Fruit fly (Drosophila melanogaster) whole organism, embryonic: ENCODE measurements around the gene Hand.

ENCODE experiments used
- CG11723 ChIP-seq: fragments of 200-800 bp; sonication (Bioruptor generic); optimal IDR thresholded peaks from 2 replicates; lab custom pipeline; 2017; ENCODE audit warnings: missing biosample characterization, mild to moderate bottlenecking, missing genetic modification characterization
- CG12104 ChIP-seq: fragments of 200-800 bp; sonication (Bioruptor generic); optimal IDR thresholded peaks from 3 replicates; lab custom pipeline; 2016; ENCODE audit warnings: missing biosample characterization, missing genetic modification characterization
- CG14710 ChIP-seq: fragments of 200-800 bp; sonication (Bioruptor generic); optimal IDR thresholded peaks from 3 replicates; lab custom pipeline; 2019; ENCODE audit warnings: missing biosample characterization, mild to moderate bottlenecking, missing genetic modification characterization, moderate library complexity
- CG16863 ChIP-seq: fragments of 200-800 bp; sonication (Bioruptor generic); optimal IDR thresholded peaks from 3 replicates; lab custom pipeline; 2016; ENCODE audit warnings: missing biosample characterization, missing genetic modification characterization
- CG17186 ChIP-seq: fragments of 200-800 bp; sonication (Bioruptor generic); optimal IDR thresholded peaks from 3 replicates; lab custom pipeline; 2017; ENCODE audit warnings: missing biosample characterization, missing genetic modification reagents, missing genetic modification characterization
- CG17612 ChIP-seq: fragments of 200-800 bp; sonication (Bioruptor generic); IDR thresholded peaks from 2 replicates; pipeline ENCODE4 v1.3.6; 2022; ENCODE audit warnings: missing biosample characterization, missing genetic modification characterization
- CG18476 ChIP-seq: fragments of 200-800 bp; sonication (Bioruptor generic); optimal IDR thresholded peaks from 2 replicates; lab custom pipeline; 2016; ENCODE audit warnings: missing biosample characterization, mild to moderate bottlenecking, missing genetic modification characterization
- CG18619 ChIP-seq: fragments of 200-800 bp; sonication (Bioruptor generic); optimal IDR thresholded peaks from 3 replicates; lab custom pipeline; 2017; ENCODE audit warnings: missing biosample characterization, mild to moderate bottlenecking, missing genetic modification characterization
- CG18764 ChIP-seq: fragments of 200-800 bp; sonication (Bioruptor generic); optimal IDR thresholded peaks from 3 replicates; lab custom pipeline; 2016; ENCODE audit warnings: missing biosample characterization, missing genetic modification characterization
- CG2712 ChIP-seq: fragments of 200-800 bp; optimal IDR thresholded peaks from 3 replicates; lab custom pipeline; 2019; ENCODE audit warnings: missing biosample characterization, mild to moderate bottlenecking, missing genetic modification characterization, moderate library complexity
- CG2889 ChIP-seq: fragments of 200-800 bp; sonication (Bioruptor generic); IDR thresholded peaks from 3 replicates; pipeline ENCODE4 v1.3.6; 2022; ENCODE audit warnings: missing biosample characterization, missing genetic modification characterization
- CG31441 ChIP-seq: fragments of 200-800 bp; sonication (Bioruptor generic); IDR thresholded peaks from 2 replicates; pipeline ENCODE4 v1.3.6; 2022; ENCODE audit warnings: missing biosample characterization, missing genetic modification characterization
- CG32532 ChIP-seq: fragments of 200-800 bp; sonication (Bioruptor generic); IDR thresholded peaks from 2 replicates; pipeline ENCODE4 v1.3.6; 2022; ENCODE audit warnings: missing biosample characterization, missing genetic modification characterization
- CG4730 ChIP-seq: fragments of 200-800 bp; sonication (Bioruptor generic); IDR thresholded peaks from 2 replicates; pipeline ENCODE4 v1.3.6; 2022; ENCODE audit warnings: missing biosample characterization, missing genetic modification characterization
- CG6254 ChIP-seq: fragments of 200-800 bp; sonication (Bioruptor generic); optimal IDR thresholded peaks from 3 replicates; lab custom pipeline; 2017; ENCODE audit warnings: mild to moderate bottlenecking, missing biosample characterization, missing genetic modification reagents, missing genetic modification characterization
- CG6813 ChIP-seq: fragments of 200-800 bp; sonication (Bioruptor generic); optimal IDR thresholded peaks from 2 replicates; lab custom pipeline; 2017; ENCODE audit warnings: missing biosample characterization, missing genetic modification characterization, mild to moderate bottlenecking, moderate library complexity, missing genetic modification reagents
- CG8388 ChIP-seq: fragments of 200-800 bp; sonication (Bioruptor generic); optimal IDR thresholded peaks from 2 replicates; lab custom pipeline; 2019; ENCODE audit warnings: missing biosample characterization, mild to moderate bottlenecking, missing genetic modification characterization, moderate library complexity
- Doc2 ChIP-seq: fragments of 200-800 bp; sonication (Bioruptor generic); IDR thresholded peaks from 2 replicates; pipeline ENCODE4 v1.3.6; 2022; ENCODE audit warnings: missing biosample characterization, missing genetic modification characterization
- Doc3 ChIP-seq: fragments of 200-800 bp; sonication (Bioruptor generic); IDR thresholded peaks from 3 replicates; pipeline ENCODE4 v1.3.6; 2022; ENCODE audit warnings: missing biosample characterization, missing genetic modification characterization; ENCODE audit not compliant: partially characterized antibody
- ERR ChIP-seq: fragments of 200-800 bp; sonication (Bioruptor generic); optimal IDR thresholded peaks from 2 replicates; lab custom pipeline; 2016; ENCODE audit warnings: missing biosample characterization, missing genetic modification characterization
- Lpt ChIP-seq: fragments of >200 bp; optimal IDR thresholded peaks from 2 replicates; lab custom pipeline; 2018; ENCODE audit warnings: missing biosample characterization, missing genetic modification characterization
- MESR4 ChIP-seq: fragments of 200-800 bp; sonication (Bioruptor generic); optimal IDR thresholded peaks from 2 replicates; lab custom pipeline; 2018; ENCODE audit warnings: missing biosample characterization, mild to moderate bottlenecking, missing genetic modification characterization, moderate library complexity
- Med ChIP-seq: fragments of 200-800 bp; sonication (Bioruptor generic); peaks from one replicate; lab custom pipeline; 2016; ENCODE audit warnings: missing biosample characterization, missing genetic modification characterization, mild to moderate bottlenecking, inconsistent platforms, moderate library complexity
- Mrtf ChIP-seq: fragments of 200-800 bp; sonication (Bioruptor generic); IDR thresholded peaks from 3 replicates; pipeline ENCODE4 v1.3.6; 2022; ENCODE audit warnings: missing biosample characterization, missing genetic modification characterization
- NFAT ChIP-seq: fragments of 200-800 bp; sonication (Bioruptor generic); IDR thresholded peaks from 2 replicates; pipeline ENCODE4 v1.3.6; 2022; ENCODE audit warnings: missing biosample characterization, missing genetic modification characterization
- Oaz ChIP-seq: fragments of 200-800 bp; sonication (Bioruptor generic); IDR thresholded peaks from 2 replicates; pipeline ENCODE4 v1.3.6; 2022; ENCODE audit warnings: missing biosample characterization, missing genetic modification characterization
- Oli ChIP-seq: fragments of 200-800 bp; sonication (Bioruptor generic); optimal IDR thresholded peaks from 2 replicates; lab custom pipeline; 2018; ENCODE audit warnings: missing biosample characterization, mild to moderate bottlenecking, missing genetic modification characterization, moderate library complexity
- Pdp1 ChIP-seq, 2 experiments: fragments of 200-800 bp; sonication (Bioruptor generic); optimal IDR thresholded peaks; 3 replicates each; lab custom pipeline; 2016; ENCODE audit warnings: missing biosample characterization in 2 of 2, missing genetic modification characterization in 2 of 2, mild to moderate bottlenecking in 1 of 2, moderate library complexity in 1 of 2
- TFAM ChIP-seq: fragments of 200-800 bp; sonication (Bioruptor generic); optimal IDR thresholded peaks from 2 replicates; lab custom pipeline; 2017; ENCODE audit warnings: missing biosample characterization, missing genetic modification characterization, inconsistent platforms
- Tbp ChIP-seq: fragments of >200 bp; optimal IDR thresholded peaks from 2 replicates; lab custom pipeline; 2018; ENCODE audit warnings: missing biosample characterization, missing genetic modification characterization
- bigmax ChIP-seq: fragments of 200-800 bp; sonication (Bioruptor generic); optimal IDR thresholded peaks from 2 replicates; lab custom pipeline; 2018; ENCODE audit warnings: missing biosample characterization, mild to moderate bottlenecking, missing genetic modification characterization
- corto ChIP-seq: fragments of 200-800 bp; sonication (Bioruptor generic); optimal IDR thresholded peaks from 2 replicates; lab custom pipeline; 2016; ENCODE audit warnings: missing biosample characterization, mild to moderate bottlenecking, missing genetic modification characterization, moderate library complexity
- crol ChIP-seq: fragments of 200-800 bp; sonication (Bioruptor generic); IDR thresholded peaks from 2 replicates; pipeline ENCODE4 v1.3.6; 2022; ENCODE audit warnings: missing biosample characterization, missing genetic modification characterization
- danr ChIP-seq: fragments of 200-800 bp; sonication (Bioruptor generic); IDR thresholded peaks from 2 replicates; pipeline ENCODE4 v1.3.6; 2022; ENCODE audit warnings: missing biosample characterization, missing genetic modification characterization
- dati ChIP-seq: fragments of 200-800 bp; sonication (Bioruptor generic); IDR thresholded peaks from 2 replicates; pipeline ENCODE4 v1.3.6; 2022; ENCODE audit warnings: missing biosample characterization, missing genetic modification characterization
- dmrt99B ChIP-seq: fragments of 200-800 bp; sonication (Bioruptor generic); optimal IDR thresholded peaks from 2 replicates; lab custom pipeline; 2018; ENCODE audit warnings: missing biosample characterization, mild to moderate bottlenecking, missing genetic modification characterization, moderate library complexity
- dpn ChIP-seq, 2 experiments: fragments of 200-800 bp; sonication (Bioruptor generic); optimal IDR thresholded peaks; 3 replicates each; lab custom pipeline; 2016; ENCODE audit warnings: missing biosample characterization in 2 of 2, missing genetic modification characterization in 2 of 2
- ems ChIP-seq: fragments of 200-800 bp; sonication (Bioruptor generic); optimal IDR thresholded peaks from 3 replicates; lab custom pipeline; 2016; ENCODE audit warnings: missing biosample characterization, missing genetic modification characterization
- gcm2 ChIP-seq: fragments of 200-800 bp; sonication (Bioruptor generic); optimal IDR thresholded peaks from 2 replicates; lab custom pipeline; 2016; ENCODE audit warnings: missing biosample characterization, missing genetic modification characterization
- gfzf ChIP-seq: fragments of 200-800 bp; sonication (Bioruptor generic); optimal IDR thresholded peaks from 2 replicates; lab custom pipeline; 2016; ENCODE audit warnings: missing biosample characterization, mild to moderate bottlenecking, missing genetic modification characterization, moderate library complexity
- nerfin-2 ChIP-seq: fragments of 200-800 bp; sonication (Bioruptor generic); IDR thresholded peaks from 2 replicates; pipeline ENCODE4 v1.3.6; 2022; ENCODE audit warnings: missing biosample characterization, missing genetic modification characterization; ENCODE audit not compliant: partially characterized antibody
- org-1 ChIP-seq: fragments of 200-800 bp; sonication (Bioruptor generic); optimal IDR thresholded peaks from 2 replicates; lab custom pipeline; 2017; ENCODE audit warnings: missing biosample characterization, missing genetic modification characterization
- pan ChIP-seq, 4 experiments: fragments of >200 bp in 3 of 4; fragments of 200-800 bp in 1 of 4; sonication (Bioruptor generic) in 1 of 4; optimal IDR thresholded peaks in 3 of 4; IDR thresholded peaks in 1 of 4; 2 replicates each; pipeline versions ENCODE4 v1.3.6 to Lab custom; 2017 to 2022; ENCODE audit warnings: missing biosample characterization in 2 of 4, missing genetic modification characterization in 2 of 4, mixed read lengths in 1 of 4
- pb ChIP-seq: fragments of 200-800 bp; sonication (Bioruptor generic); optimal IDR thresholded peaks from 3 replicates; lab custom pipeline; 2016; ENCODE audit warnings: missing biosample characterization, missing genetic modification characterization
- pzg ChIP-seq: fragments of 200-800 bp; sonication (Bioruptor generic); optimal IDR thresholded peaks from 3 replicates; lab custom pipeline; 2018; ENCODE audit warnings: missing biosample characterization, mild to moderate bottlenecking, missing genetic modification characterization, moderate library complexity
- repo ChIP-seq: fragments of 200-800 bp; sonication (Bioruptor generic); optimal IDR thresholded peaks from 2 replicates; lab custom pipeline; 2016; ENCODE audit warnings: missing biosample characterization, missing genetic modification characterization
- sim ChIP-seq: fragments of 200-800 bp; sonication (Bioruptor generic); IDR thresholded peaks from 2 replicates; pipeline ENCODE4 v1.3.6; 2022; ENCODE audit warnings: missing biosample characterization, missing genetic modification characterization
- sima ChIP-seq: fragments of 200-800 bp; sonication (Bioruptor generic); optimal IDR thresholded peaks from 2 replicates; lab custom pipeline; 2016; ENCODE audit warnings: missing biosample characterization, missing genetic modification characterization
- tll ChIP-seq, 2 experiments: fragments of 200-800 bp in 1 of 2; fragments of >200 bp in 1 of 2; sonication (Bioruptor generic) in 1 of 2; optimal IDR thresholded peaks; 2 replicates each; lab custom pipeline; 2017 to 2019; ENCODE audit warnings: missing biosample characterization in 2 of 2, missing genetic modification characterization in 2 of 2, mild to moderate bottlenecking in 1 of 2, moderate library complexity in 1 of 2
- usp ChIP-seq: fragments of >200 bp; optimal IDR thresholded peaks from 2 replicates; lab custom pipeline; 2017; ENCODE audit warnings: missing biosample characterization, missing genetic modification characterization

The Hand gene

dm6 chr2L:10339212-10339721 is 44.1 kb upstream of the Hand start, which contains the start of gene SamDC (continued):
- no peak for TF ChIP-seq pan (optimal IDR thresholded peaks at IDR 0.05; lab: Kevin White, UChicago)
- TF ChIP-seq pan (GFP tag; optimal IDR thresholded peaks at IDR 0.05 in 1 of 2, IDR thresholded peaks at IDR 0.05 in 1 of 2): peak in 1 of 2 experiments; percentile 49
- TF ChIP-seq tll (GFP tag; optimal IDR thresholded peaks at IDR 0.05; lab: Kevin White, UChicago): no peak
- no peak for TF ChIP-seq repo (GFP tag; lab: Kevin White, UChicago)
- no peak for TF ChIP-seq CG2889 (GFP tag; lab: Robert Waterston, UW)
- no peak for TF ChIP-seq org-1
- peak; percentile 8 for TF ChIP-seq ems (GFP tag; lab: Kevin White, UChicago)
- TF ChIP-seq bigmax (GFP tag; lab: Kevin White, UChicago): peak; percentile 46
- no peak for TF ChIP-seq CG4730 (GFP tag; lab: Robert Waterston, UW)
- TF ChIP-seq Pdp1 (GFP tag; optimal IDR thresholded peaks at IDR 0.05; lab: Kevin White, UChicago): peak; percentile 2 to 82
- no peak for TF ChIP-seq Oli (tag; lab: Kevin White, UChicago)
- TF ChIP-seq corto: peak; percentile 19
- TF ChIP-seq Doc3 (GFP tag; lab: Robert Waterston, UW): peak; percentile 68
- TF ChIP-seq Mrtf (GFP tag; lab: Robert Waterston, UW): no peak
- TF ChIP-seq TFAM: no peak
- TF ChIP-seq gfzf (GFP tag; lab: Kevin White, UChicago): peak; percentile 35
- TF ChIP-seq CG16863 (GFP tag; lab: Kevin White, UChicago): no peak
- no peak for TF ChIP-seq Oaz (GFP tag; lab: Robert Waterston, UW)
- TF ChIP-seq crol (GFP tag; lab: Robert Waterston, UW): no peak
- TF ChIP-seq pzg (GFP tag; lab: Kevin White, UChicago): peak; percentile 88
- TF ChIP-seq sim (GFP tag; lab: Robert Waterston, UW): no peak
- peak; percentile 49; the same call in 1 of the 2 replicates for TF ChIP-seq CG31441 (GFP tag; lab: Robert Waterston, UW)
- TF ChIP-seq CG32532 (GFP tag; lab: Robert Waterston, UW): peak; percentile 42; the same call in 1 of the 2 replicates
- TF ChIP-seq Doc2 (GFP tag; lab: Robert Waterston, UW): no peak
- TF ChIP-seq dmrt99B (tag; lab: Kevin White, UChicago): peak; percentile 26
- TF ChIP-seq danr: no peak
- peak; percentile 47 for TF ChIP-seq CG14710
- peak; percentile 46 for TF ChIP-seq CG6813 (GFP tag; lab: Kevin White, UChicago)
- no peak for TF ChIP-seq CG17186
- peak; percentile 5 for TF ChIP-seq CG18764 (GFP tag; lab: Kevin White, UChicago)
- peak; percentile 99 for TF ChIP-seq CG8388 (GFP tag; lab: Kevin White, UChicago)
- no peak for TF ChIP-seq CG17612 (GFP tag; lab: Robert Waterston, UW)
- TF ChIP-seq sima (GFP tag; lab: Kevin White, UChicago): no peak
- no peak for TF ChIP-seq usp (GFP tag; lab: Kevin White, UChicago)
- peak; percentile 59; the same call in 1 of the 2 replicates for TF ChIP-seq nerfin-2 (GFP tag; lab: Robert Waterston, UW)
- TF ChIP-seq CG12104 (GFP tag; lab: Kevin White, UChicago): no peak
- peak; percentile 33 to 47 for TF ChIP-seq dpn (GFP tag; optimal IDR thresholded peaks at IDR 0.05; lab: Kevin White, UChicago)
- TF ChIP-seq CG6254: no peak
- peak; percentile 1 for TF ChIP-seq CG11723 (GFP tag; lab: Kevin White, UChicago)
- TF ChIP-seq CG2712: peak; percentile 53
- peak; percentile 39 for TF ChIP-seq pb (GFP tag; lab: Kevin White, UChicago)
- no peak for TF ChIP-seq CG18619 (GFP tag; lab: Kevin White, UChicago)
- peak; percentile 88 for TF ChIP-seq MESR4 (GFP tag; lab: Kevin White, UChicago)
- TF ChIP-seq CG18476 (GFP tag; lab: Kevin White, UChicago): no peak
- TF ChIP-seq Med (GFP tag; lab: Kevin White, UChicago): peak; percentile 91
- no peak for TF ChIP-seq ERR (GFP tag; lab: Kevin White, UChicago)
- no peak for TF ChIP-seq dati (GFP tag; lab: Robert Waterston, UW)
- TF ChIP-seq gcm2 (GFP tag; lab: Kevin White, UChicago): no peak
- TF ChIP-seq NFAT (GFP tag; lab: Robert Waterston, UW): peak; percentile 71; the same call in 1 of the 2 replicates
- no peak for TF ChIP-seq Tbp (GFP tag; lab: Kevin White, UChicago)
- no peak for TF ChIP-seq Lpt (GFP tag; lab: Kevin White, UChicago)
